Worm (Caenorhabditis elegans) whole organism, midembryonic: ENCODE results near the gene K10C2.8.

ENCODE experiments used
- T22C8.4 ChIP-seq: fragments of 200-800 bp; sonication (Bioruptor generic); IDR thresholded peaks from 2 replicates; pipeline ENCODE4 v1.3.6; 2022; ENCODE audit warnings: missing genetic modification characterization, missing compliant biosample characterization
- cog-1 ChIP-seq: sonication (generic microtip); optimal IDR thresholded peaks from 2 replicates; lab custom pipeline; 2016; ENCODE audit warnings: missing genetic modification characterization, missing compliant biosample characterization
- flt-1 ChIP-seq: fragments of 200-800 bp; sonication (Bioruptor generic); IDR thresholded peaks from 2 replicates; pipeline ENCODE4 v1.3.6; 2022; ENCODE audit warnings: missing genetic modification characterization, missing compliant biosample characterization
- klf-2 ChIP-seq: fragments of 200-800 bp; sonication (Bioruptor generic); conservative IDR thresholded peaks from 2 replicates; pipeline ENCODE4 v1.3.6; 2022; ENCODE audit warnings: missing genetic modification reagents, missing genetic modification characterization, missing compliant biosample characterization
- med-1 ChIP-seq: sonication (generic microtip); optimal IDR thresholded peaks from 2 replicates; lab custom pipeline; 2017; ENCODE audit warnings: missing genetic modification characterization, mild to moderate bottlenecking, missing compliant biosample characterization, antibody characterized with exemption, missing genetic modification reagents; ENCODE audit not compliant: insufficient read depth
- ref-1 ChIP-seq: fragments of 200-800 bp; sonication (Bioruptor generic); conservative IDR thresholded peaks from 2 replicates; pipeline ENCODE4 v1.3.6; 2022; ENCODE audit warnings: missing genetic modification reagents, missing genetic modification characterization, missing compliant biosample characterization
- tab-1 ChIP-seq: fragments of 200-800 bp; sonication (Bioruptor generic); IDR thresholded peaks from 2 replicates; pipeline ENCODE4 v1.3.6; 2022; ENCODE audit warnings: missing genetic modification characterization, missing compliant biosample characterization
- ztf-23 ChIP-seq: fragments of 200-800 bp; sonication (Bioruptor generic); IDR thresholded peaks from 2 replicates; pipeline ENCODE4 v1.3.6; 2022; ENCODE audit warnings: missing genetic modification reagents, missing genetic modification characterization, missing compliant biosample characterization
- ztf-29 ChIP-seq: fragments of 200-800 bp; sonication (Bioruptor generic); IDR thresholded peaks from 2 replicates; pipeline ENCODE4 v1.3.6; 2022; ENCODE audit warnings: missing genetic modification reagents, missing genetic modification characterization, missing compliant biosample characterization

Gene K10C2.8

ce11 chrX:6437545-6437944 lies at the start of gene K10C2.8:
TSS of gene K10C2.8 (minus strand) at chrX:6437645.
- TF ChIP-seq med-1 (GFP tag; lab: Kevin White, UChicago) = no peak
- TF ChIP-seq klf-2 (GFP tag; lab: Robert Waterston, UW) = no peak
- TF ChIP-seq ztf-29 = no peak
- no peak for TF ChIP-seq T22C8.4 (GFP tag; lab: Robert Waterston, UW)
- no peak for TF ChIP-seq ztf-23 (GFP tag; lab: Robert Waterston, UW)
- TF ChIP-seq cog-1 (tag; lab: Kevin White, UChicago) = no peak
- no peak for TF ChIP-seq tab-1
- TF ChIP-seq ref-1 (GFP tag; lab: Robert Waterston, UW) = no peak
- TF ChIP-seq flt-1 = no peak

ce11 chrX:6484780-6485179 lies 47.3 kb upstream of the K10C2.8 start, which contains the start of gene gar-1:
TSS of gene gar-1 (minus strand) at chrX:6484880.
- TF ChIP-seq cog-1 (tag; lab: Kevin White, UChicago) (no peak), klf-2 (GFP tag; lab: Robert Waterston, UW) (no peak), ztf-29 (no peak), ztf-23 (GFP tag; lab: Robert Waterston, UW) (no peak), ref-1 (GFP tag; lab: Robert Waterston, UW) (no peak), flt-1 (no peak), med-1 (GFP tag; lab: Kevin White, UChicago) (no peak)

- TF ChIP-seq ztf-23 (GFP tag; lab: Robert Waterston, UW) (no peak), cog-1 (tag; lab: Kevin White, UChicago) (no peak), ztf-29 (no peak)
These were observed 39.1 kb upstream of the K10C2.8 start, which contains the start of gene C15B12.1 for ce11 chrX:6476540-6476939. TSS of gene C15B12.1 (plus strand) at chrX:6476810.

ce11 chrX:6473698-6474314 lies 36.4 kb upstream of the K10C2.8 start, which contains the start of the genes C15B12.4 and C15B12.8:
TSS of gene C15B12.4 (minus strand) at chrX:6473748.
TSS of gene C15B12.8 (plus strand) at chrX:6474264.
- no peak for TF ChIP-seq cog-1 (tag; lab: Kevin White, UChicago)
- no peak for TF ChIP-seq flt-1
- TF ChIP-seq klf-2 (GFP tag; lab: Robert Waterston, UW) = no peak
- no peak for TF ChIP-seq ref-1 (GFP tag; lab: Robert Waterston, UW)
- TF ChIP-seq ztf-29 = no peak
- no peak for TF ChIP-seq tab-1
- no peak for TF ChIP-seq ztf-23 (GFP tag; lab: Robert Waterston, UW)
- TF ChIP-seq med-1 (GFP tag; lab: Kevin White, UChicago) = no peak
- no peak for TF ChIP-seq T22C8.4 (GFP tag; lab: Robert Waterston, UW)

- no peak for TF ChIP-seq T22C8.4 (GFP tag; lab: Robert Waterston, UW)
- TF ChIP-seq ztf-23 (GFP tag; lab: Robert Waterston, UW) = no peak
- TF ChIP-seq flt-1 = no peak
- TF ChIP-seq ref-1 (GFP tag; lab: Robert Waterston, UW) = no peak
- no peak for TF ChIP-seq ztf-29
- no peak for TF ChIP-seq med-1 (GFP tag; lab: Kevin White, UChicago)
- TF ChIP-seq tab-1 = no peak
- TF ChIP-seq cog-1 (tag; lab: Kevin White, UChicago) = no peak
- no peak for TF ChIP-seq klf-2 (GFP tag; lab: Robert Waterston, UW)
These were observed 31.1 kb upstream of the K10C2.8 start, which contains the start of gene C15B12.9 for ce11 chrX:6468499-6468898. TSS of gene C15B12.9 (plus strand) at chrX:6468799.

- TF ChIP-seq T22C8.4 (GFP tag; lab: Robert Waterston, UW) (no peak), tab-1 (no peak), klf-2 (GFP tag; lab: Robert Waterston, UW) (no peak), ztf-29 (no peak), cog-1 (tag; lab: Kevin White, UChicago) (no peak), ztf-23 (GFP tag; lab: Robert Waterston, UW) (no peak), flt-1 (no peak), med-1 (GFP tag; lab: Kevin White, UChicago) (no peak), ref-1 (GFP tag; lab: Robert Waterston, UW) (no peak)
These were observed 30.0 kb upstream of the K10C2.8 start, which contains the start of gene C15B12.3 for ce11 chrX:6467462-6467861. TSS of gene C15B12.3 (minus strand) at chrX:6467562.

- TF ChIP-seq klf-2 (GFP tag; lab: Robert Waterston, UW) (no peak), T22C8.4 (GFP tag; lab: Robert Waterston, UW) (no peak), flt-1 (no peak), ref-1 (GFP tag; lab: Robert Waterston, UW) (no peak), tab-1 (no peak), cog-1 (tag; lab: Kevin White, UChicago) (no peak), med-1 (GFP tag; lab: Kevin White, UChicago) (no peak), ztf-29 (no peak), ztf-23 (GFP tag; lab: Robert Waterston, UW) (no peak)
These were observed 25.6 kb upstream of the K10C2.8 start, which contains the start of gene C15B12.2 for ce11 chrX:6462995-6463462. TSS of gene C15B12.2 (plus strand) at chrX:6463412.

ce11 chrX:6462479-6462878 lies 25.0 kb upstream of the K10C2.8 start:
- no peak for TF ChIP-seq klf-2 (GFP tag; lab: Robert Waterston, UW)
- TF ChIP-seq ref-1 (GFP tag; lab: Robert Waterston, UW) = no peak
- TF ChIP-seq med-1 (GFP tag; lab: Kevin White, UChicago) = no peak
- TF ChIP-seq ztf-23 (GFP tag; lab: Robert Waterston, UW) = no peak
- no peak for TF ChIP-seq ztf-29
- TF ChIP-seq flt-1 = no peak
- TF ChIP-seq tab-1 = no peak

- TF ChIP-seq ztf-23 (GFP tag; lab: Robert Waterston, UW) (no peak), klf-2 (GFP tag; lab: Robert Waterston, UW) (no peak), ztf-29 (no peak), ref-1 (GFP tag; lab: Robert Waterston, UW) (no peak), flt-1 (no peak), tab-1 (no peak), T22C8.4 (GFP tag; lab: Robert Waterston, UW) (no peak), med-1 (GFP tag; lab: Kevin White, UChicago) (no peak), cog-1 (tag; lab: Kevin White, UChicago) (no peak)
These were observed 24.3 kb upstream of the K10C2.8 start, which contains the start of gene K04E7.1 for ce11 chrX:6461729-6462128. TSS of gene K04E7.1 (plus strand) at chrX:6462029.
